Fruit fly (Drosophila melanogaster) whole organism, wandering third instar larva: ENCODE data around the gene Ilp5.
A peak's percentile ranks its signal among the peaks of the same experiment; 100 is the strongest.

Experiments used
- Abd-B ChIP-seq: fragments of >200 bp; optimal IDR thresholded peaks from 2 replicates; lab custom pipeline; 2017; ENCODE audit warnings: missing biosample characterization, missing genetic modification characterization
- CG32264 ChIP-seq: fragments of 200-800 bp; sonication (Bioruptor generic); optimal IDR thresholded peaks from 2 replicates; lab custom pipeline; 2016; ENCODE audit warnings: missing biosample characterization, missing genetic modification characterization
- CG9705 ChIP-seq: fragments of 200-800 bp; sonication (Bioruptor generic); optimal IDR thresholded peaks from 2 replicates; lab custom pipeline; 2018; ENCODE audit warnings: missing biosample characterization, mild to moderate bottlenecking, missing genetic modification characterization
- CrebA ChIP-seq: fragments of 200-800 bp; sonication (Bioruptor generic); optimal IDR thresholded peaks from 2 replicates; lab custom pipeline; 2016; ENCODE audit warnings: missing biosample characterization, mild to moderate bottlenecking, missing genetic modification characterization, borderline replicate concordance
- Dfd ChIP-seq: fragments of >200 bp; optimal IDR thresholded peaks from 2 replicates; lab custom pipeline; 2017; ENCODE audit warnings: missing biosample characterization, missing genetic modification characterization
- Dif ChIP-seq: fragments of 200-275, 200-300 bp; sonication (Bioruptor generic); optimal IDR thresholded peaks from 2 replicates; lab custom pipeline; 2018; ENCODE audit warnings: missing biosample characterization, missing genetic modification characterization; ENCODE audit not compliant: partially characterized antibody
- GATAd ChIP-seq: sonication (Bioruptor generic); optimal IDR thresholded peaks from 2 replicates; lab custom pipeline; 2016; ENCODE audit warnings: missing biosample characterization, missing genetic modification characterization
- HLH106 ChIP-seq: fragments of 200-800 bp; optimal IDR thresholded peaks from 3 replicates; lab custom pipeline; 2019; ENCODE audit warnings: missing biosample characterization, mild to moderate bottlenecking, missing genetic modification characterization, moderate library complexity
- Hnf4 ChIP-seq: fragments of 200-800 bp; sonication (Bioruptor generic); optimal IDR thresholded peaks from 2 replicates; lab custom pipeline; 2016; ENCODE audit warnings: missing biosample characterization, mild to moderate bottlenecking, missing genetic modification characterization
- Hr78 ChIP-seq: fragments of >200 bp; optimal IDR thresholded peaks from 2 replicates; lab custom pipeline; 2017; ENCODE audit warnings: missing biosample characterization, missing genetic modification characterization
- Hr83 ChIP-seq: fragments of 200-300 bp; sonication (Bioruptor generic); optimal IDR thresholded peaks from 2 replicates; lab custom pipeline; 2016; ENCODE audit warnings: missing biosample characterization, mild to moderate bottlenecking, missing genetic modification characterization, moderate library complexity; ENCODE audit not compliant: poor library complexity, severe bottlenecking
- Jra ChIP-seq: sonication (Bioruptor generic); optimal IDR thresholded peaks from 2 replicates; lab custom pipeline; 2016; ENCODE audit warnings: missing biosample characterization, missing genetic modification characterization
- Mio ChIP-seq: sonication (Bioruptor generic); optimal IDR thresholded peaks from 2 replicates; lab custom pipeline; 2016; ENCODE audit warnings: missing biosample characterization, missing genetic modification characterization
- Myc ChIP-seq: fragments of >200 bp; optimal IDR thresholded peaks from 2 replicates; lab custom pipeline; 2017
- N ChIP-seq: fragments of >200 bp; optimal IDR thresholded peaks from 2 replicates; lab custom pipeline; 2018; ENCODE audit warnings: missing biosample characterization, missing external identifiers, missing genetic modification characterization
- OdsH ChIP-seq: fragments of 200-800 bp; sonication (Bioruptor generic); optimal IDR thresholded peaks from 2 replicates; lab custom pipeline; 2016; ENCODE audit warnings: missing biosample characterization, mild to moderate bottlenecking, missing genetic modification characterization
- Rel ChIP-seq, 2 experiments: fragments of 200-800 bp; sonication (Bioruptor generic) in 1 of 2; optimal IDR thresholded peaks; 2 replicates in 1 of 2; 3 replicates in 1 of 2; lab custom pipeline; 2016 to 2019; ENCODE audit warnings: mild to moderate bottlenecking in 2 of 2, missing biosample characterization in 2 of 2, missing genetic modification characterization in 2 of 2, moderate library complexity in 1 of 2
- Sp1 ChIP-seq: fragments of 200-800 bp; sonication (Bioruptor generic); optimal IDR thresholded peaks from 3 replicates; lab custom pipeline; 2019; ENCODE audit warnings: missing biosample characterization, mild to moderate bottlenecking, missing genetic modification characterization, moderate library complexity
- Vsx2 ChIP-seq: fragments of 200-300, 225-300 bp; sonication (Bioruptor generic); optimal IDR thresholded peaks from 2 replicates; lab custom pipeline; 2018; ENCODE audit warnings: missing biosample characterization, missing genetic modification characterization; ENCODE audit not compliant: partially characterized antibody
- br ChIP-seq: fragments of 200-800 bp; sonication (Bioruptor generic); optimal IDR thresholded peaks from 2 replicates; lab custom pipeline; 2016; ENCODE audit warnings: missing biosample characterization, missing genetic modification characterization
- brk ChIP-seq: fragments of 200-800 bp; sonication (Bioruptor generic); optimal IDR thresholded peaks from 2 replicates; lab custom pipeline; 2016; ENCODE audit warnings: missing biosample characterization, mild to moderate bottlenecking, missing genetic modification characterization
- dl ChIP-seq, 2 experiments: fragments of 175-275, 200-275 bp in 1 of 2; fragments of 200-275 bp in 1 of 2; sonication (Bioruptor generic); optimal IDR thresholded peaks; lab custom pipeline; 2018; ENCODE audit warnings: mild to moderate bottlenecking in 2 of 2, missing biosample characterization in 2 of 2, missing genetic modification characterization in 2 of 2, moderate library complexity in 2 of 2; ENCODE audit not compliant: partially characterized antibody in 2 of 2, insufficient read depth in 1 of 2
- dmrt93B ChIP-seq: fragments of 200-800 bp; sonication (Bioruptor generic); optimal IDR thresholded peaks from 2 replicates; lab custom pipeline; 2018; ENCODE audit warnings: missing biosample characterization, mild to moderate bottlenecking, missing genetic modification characterization
- dsf ChIP-seq: sonication (Bioruptor generic); optimal IDR thresholded peaks from 2 replicates; lab custom pipeline; 2016; ENCODE audit warnings: missing biosample characterization, missing genetic modification characterization, borderline replicate concordance
- ey ChIP-seq: fragments of 200-800 bp; sonication (Bioruptor generic); optimal IDR thresholded peaks from 2 replicates; lab custom pipeline; 2016; ENCODE audit warnings: missing biosample characterization, missing genetic modification characterization
- foxo ChIP-seq, 2 experiments: fragments of 200-800 bp; sonication (Bioruptor generic); optimal IDR thresholded peaks; 2 replicates in 1 of 2; 3 replicates in 1 of 2; lab custom pipeline; 2016 to 2017; ENCODE audit warnings: missing biosample characterization in 2 of 2, missing genetic modification characterization in 2 of 2
- fru ChIP-seq: fragments of 200-800 bp; sonication (Bioruptor generic); optimal IDR thresholded peaks from 3 replicates; lab custom pipeline; 2016; ENCODE audit warnings: missing biosample characterization, mild to moderate bottlenecking, missing genetic modification characterization
- h ChIP-seq: fragments of 200-800 bp; sonication (Bioruptor generic); optimal IDR thresholded peaks from 3 replicates; lab custom pipeline; 2016; ENCODE audit warnings: missing biosample characterization, mild to moderate bottlenecking, missing genetic modification characterization
- jim ChIP-seq: fragments of 175-275, 200-325 bp; sonication (Bioruptor generic); optimal IDR thresholded peaks from 2 replicates; lab custom pipeline; 2016; ENCODE audit warnings: missing biosample characterization, mild to moderate bottlenecking, missing genetic modification characterization
- lola ChIP-seq: fragments of >200 bp; optimal IDR thresholded peaks from 2 replicates; lab custom pipeline; 2017; ENCODE audit warnings: missing biosample characterization, missing genetic modification characterization
- pan ChIP-seq: fragments of >200 bp; optimal IDR thresholded peaks from 2 replicates; lab custom pipeline; 2017
- psq ChIP-seq: fragments of 200-800 bp; sonication (Bioruptor generic); optimal IDR thresholded peaks from 3 replicates; lab custom pipeline; 2017; ENCODE audit warnings: missing biosample characterization, mild to moderate bottlenecking, missing genetic modification characterization, moderate library complexity
- rgr ChIP-seq: fragments of 200-800 bp; sonication (Bioruptor generic); optimal IDR thresholded peaks from 3 replicates; lab custom pipeline; 2016; ENCODE audit warnings: missing biosample characterization, mild to moderate bottlenecking, missing genetic modification characterization
- sage ChIP-seq: fragments of 200-800 bp; sonication (Bioruptor generic); optimal IDR thresholded peaks from 2 replicates; lab custom pipeline; 2016; ENCODE audit warnings: missing biosample characterization, mild to moderate bottlenecking, missing genetic modification characterization
- sv ChIP-seq: fragments of 200-800 bp; sonication (Bioruptor generic); optimal IDR thresholded peaks from 3 replicates; lab custom pipeline; 2016; ENCODE audit warnings: missing biosample characterization, missing genetic modification characterization
- tai ChIP-seq: sonication (Bioruptor generic); optimal IDR thresholded peaks from 2 replicates; lab custom pipeline; 2016; ENCODE audit warnings: missing biosample characterization, missing genetic modification characterization
- usp ChIP-seq: fragments of >200 bp; optimal IDR thresholded peaks from 2 replicates; lab custom pipeline; 2017; ENCODE audit warnings: missing biosample characterization, missing genetic modification characterization
- woc ChIP-seq: sonication (Bioruptor generic); optimal IDR thresholded peaks from 2 replicates; lab custom pipeline; 2016; ENCODE audit warnings: missing biosample characterization, mild to moderate bottlenecking, missing genetic modification characterization

Gene Ilp5

DNA sequence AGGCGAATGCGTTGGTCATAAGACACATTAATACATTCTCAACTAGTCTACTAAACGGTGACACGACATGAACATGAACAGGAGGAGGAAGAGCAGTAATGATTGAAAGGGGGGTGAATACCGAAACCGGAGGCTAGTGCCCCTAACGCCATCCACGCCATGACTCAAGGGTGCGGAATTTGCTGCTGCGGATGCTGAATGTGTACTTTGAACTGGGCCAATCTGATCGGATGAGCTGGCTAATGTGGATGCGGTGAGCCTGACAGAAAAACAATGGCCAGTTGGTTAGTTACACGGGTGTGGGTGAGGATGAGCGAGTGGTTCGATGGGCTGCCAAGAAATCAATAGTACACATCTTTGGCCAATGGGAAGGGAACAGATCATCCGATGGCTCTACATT is 40.0 kb upstream of the Ilp5 start:
- TF ChIP-seq N (GFP tag; lab: Kevin White, UChicago): no peak
- TF ChIP-seq fru (GFP tag; lab: Kevin White, UChicago): no peak
- TF ChIP-seq Vsx2: no peak
- TF ChIP-seq Hr78 (GFP tag; lab: Kevin White, UChicago): no peak
- no peak for TF ChIP-seq GATAd (GFP tag; lab: Kevin White, UChicago)
- TF ChIP-seq Mio: no peak
- TF ChIP-seq usp (GFP tag; lab: Kevin White, UChicago): no peak
- no peak for TF ChIP-seq sage (GFP tag; lab: Kevin White, UChicago)
- no peak for TF ChIP-seq sv (GFP tag; lab: Kevin White, UChicago)
- no peak for TF ChIP-seq dl (GFP tag; optimal IDR thresholded peaks at IDR 0.05; lab: Kevin White, UChicago; ENCODE audit: insufficient read depth in 1 of 2, partially characterized antibody in 2 of 2)
- no peak for TF ChIP-seq HLH106 (tag; lab: Kevin White, UChicago)

- peak; percentile 39 for TF ChIP-seq rgr (GFP tag; lab: Kevin White, UChicago)
- no peak for TF ChIP-seq GATAd (GFP tag; lab: Kevin White, UChicago)
- peak; percentile 6 for TF ChIP-seq ey (GFP tag; lab: Kevin White, UChicago)
- no peak for TF ChIP-seq Dif (GFP tag; lab: Kevin White, UChicago)
- no peak for TF ChIP-seq dmrt93B (GFP tag; lab: Kevin White, UChicago)
- TF ChIP-seq pan (lab: Kevin White, UChicago): no peak
- no peak for TF ChIP-seq OdsH (GFP tag; lab: Kevin White, UChicago)
- no peak for TF ChIP-seq Dfd
- no peak for TF ChIP-seq dl (GFP tag; optimal IDR thresholded peaks at IDR 0.05; lab: Kevin White, UChicago; ENCODE audit: insufficient read depth in 1 of 2, partially characterized antibody in 2 of 2)
- no peak for TF ChIP-seq sv (GFP tag; lab: Kevin White, UChicago)
- TF ChIP-seq br (GFP tag; lab: Kevin White, UChicago): no peak
- no peak for TF ChIP-seq N (GFP tag; lab: Kevin White, UChicago)
- no peak for TF ChIP-seq usp (GFP tag; lab: Kevin White, UChicago)
- TF ChIP-seq Sp1 (GFP tag; lab: Kevin White, UChicago): peak; percentile 28
- TF ChIP-seq CrebA (GFP tag; lab: Kevin White, UChicago): no peak
- peak; percentile 10 for TF ChIP-seq psq (GFP tag; lab: Kevin White, UChicago)
- TF ChIP-seq brk (GFP tag; lab: Kevin White, UChicago): no peak
- TF ChIP-seq lola (GFP tag; lab: Kevin White, UChicago): no peak
- TF ChIP-seq HLH106 (tag; lab: Kevin White, UChicago): peak; percentile 23
- peak; percentile 55 for TF ChIP-seq woc (GFP tag; lab: Kevin White, UChicago)
- no peak for TF ChIP-seq tai (GFP tag; lab: Kevin White, UChicago)
- peak; percentile 30 for TF ChIP-seq dsf (GFP tag; lab: Kevin White, UChicago)
- TF ChIP-seq Hr83 (GFP tag; lab: Kevin White, UChicago): peak; percentile 41
- no peak for TF ChIP-seq fru (GFP tag; lab: Kevin White, UChicago)
- no peak for TF ChIP-seq jim
- peak in 1 of 2 experiments; percentile 10 for TF ChIP-seq foxo (GFP tag; optimal IDR thresholded peaks at IDR 0.05; lab: Kevin White, UChicago)
- no peak for TF ChIP-seq Hr78 (GFP tag; lab: Kevin White, UChicago)
- TF ChIP-seq Jra (GFP tag; lab: Kevin White, UChicago): peak; percentile 29
- TF ChIP-seq CG32264 (GFP tag; lab: Kevin White, UChicago): no peak
- TF ChIP-seq Hnf4 (GFP tag; lab: Kevin White, UChicago): peak; percentile 52
- no peak for TF ChIP-seq Myc
- peak; percentile 59 for TF ChIP-seq h (GFP tag; lab: Kevin White, UChicago)
- no peak for TF ChIP-seq Abd-B (GFP tag; lab: Kevin White, UChicago)
- TF ChIP-seq Vsx2: no peak
- peak; percentile 23 for TF ChIP-seq CG9705 (GFP tag; lab: Kevin White, UChicago)
- TF ChIP-seq Rel (GFP tag; optimal IDR thresholded peaks at IDR 0.05; lab: Kevin White, UChicago): no peak
- peak; percentile 23 for TF ChIP-seq Rel (tag; optimal IDR thresholded peaks at IDR 0.05; lab: Kevin White, UChicago)
These were observed 35.9 kb upstream of the Ilp5 start, which contains the start of gene CG10809 for dm6 chr3L:9859624-9860023. Gene CG10809 (minus strand): TSS chr3L:9859889.
